Fruit fly (Drosophila melanogaster): Measurements from ENCODE around the gene Ddrgk1.

Gene Ddrgk1

dm6 chr3R:21186606-21187393 lies 28.1 kb upstream of the Ddrgk1 start (continued):
- TF ChIP-seq jigr1 (GFP tag; IDR thresholded peaks at IDR 0.05) (no peak), CG11247 (GFP tag; IDR thresholded peaks at IDR 0.05) (no peak), CG32767 (GFP tag; IDR thresholded peaks at IDR 0.05) (no peak), gsb-n (tag; optimal IDR thresholded peaks at IDR 0.05) (no peak), z (GFP tag; IDR thresholded peaks at IDR 0.05) (no peak), pho (GFP tag; optimal IDR thresholded peaks at IDR 0.05) (peak; percentile 12), CG13296 (GFP tag; optimal IDR thresholded peaks at IDR 0.05) (no peak), tna (GFP tag; IDR thresholded peaks at IDR 0.05; ENCODE audit: partially characterized antibody) (no peak), CG13424 (tag; optimal IDR thresholded peaks at IDR 0.05) (peak; percentile 34), pb (GFP tag; optimal IDR thresholded peaks at IDR 0.05) (no peak), CG6683 (GFP tag; optimal IDR thresholded peaks at IDR 0.05) (no peak), ERR (GFP tag; optimal IDR thresholded peaks at IDR 0.05) (peak; percentile 53), inv (GFP tag; IDR thresholded peaks at IDR 0.05; ENCODE audit: partially characterized antibody) (no peak), insv (GFP tag; optimal IDR thresholded peaks at IDR 0.05) (no peak), CG34224 (GFP tag; IDR thresholded peaks at IDR 0.05; ENCODE audit: partially characterized antibody) (no peak), CG7786 (GFP tag; optimal IDR thresholded peaks at IDR 0.05) (no peak), zfh2 (GFP tag; optimal IDR thresholded peaks at IDR 0.05) (no peak), repo (GFP tag; optimal IDR thresholded peaks at IDR 0.05) (no peak), CG17359 (tag; optimal IDR thresholded peaks at IDR 0.05) (peak; percentile 9), amos (GFP tag; IDR thresholded peaks at IDR 0.05; ENCODE audit: partially characterized antibody) (no peak), CG34376 (GFP tag; optimal IDR thresholded peaks at IDR 0.05) (no peak), slp2 (GFP tag; optimal IDR thresholded peaks at IDR 0.05) (no peak), CG14667 (GFP tag; IDR thresholded peaks at IDR 0.05) (no peak), CG10654 (GFP tag; optimal IDR thresholded peaks at IDR 0.05) (no peak), Hey (tag; optimal IDR thresholded peaks at IDR 0.05) (no peak), fu2 (GFP tag; optimal IDR thresholded peaks at IDR 0.05) (no peak), CG9932 (GFP tag; IDR thresholded peaks at IDR 0.05) (no peak), HLH4C (GFP tag; IDR thresholded peaks at IDR 0.05; ENCODE audit: partially characterized antibody) (no peak), Jarid2 (GFP tag; optimal IDR thresholded peaks at IDR 0.05) (no peak), chm (GFP tag; IDR thresholded peaks at IDR 0.05) (no peak), Atf6 (GFP tag; IDR thresholded peaks at IDR 0.05) (no peak), CG10366 (GFP tag; IDR thresholded peaks at IDR 0.05) (no peak), crol (GFP tag; IDR thresholded peaks at IDR 0.05) (no peak), MBD-R2 (GFP tag; IDR thresholded peaks at IDR 0.05) (no peak), croc (GFP tag; conservative IDR thresholded peaks at IDR 0.05) (no peak), Trl (optimal IDR thresholded peaks at IDR 0.05) (no peak), Trl (GFP tag; optimal IDR thresholded peaks at IDR 0.05) (no peak), hbn (GFP tag; IDR thresholded peaks at IDR 0.05; ENCODE audit: partially characterized antibody) (no peak), CG16779 (GFP tag; IDR thresholded peaks at IDR 0.05) (no peak), cas (GFP tag; IDR thresholded peaks at IDR 0.05) (no peak), CG16863 (GFP tag; optimal IDR thresholded peaks at IDR 0.05) (peak; percentile 28), bowl (GFP tag; IDR thresholded peaks at IDR 0.05) (no peak), dati (GFP tag; IDR thresholded peaks at IDR 0.05) (no peak), CG3847 (GFP tag; IDR thresholded peaks at IDR 0.05) (0 out of 2 replicates have a peak, but pooled peaks have one; percentile 18), D19B (GFP tag; optimal IDR thresholded peaks at IDR 0.05) (peak; percentile 21), CG2678 (tag; optimal IDR thresholded peaks at IDR 0.05) (peak; percentile 67), CG13287 (GFP tag; IDR thresholded peaks at IDR 0.05; ENCODE audit: partially characterized antibody) (no peak), CG15696 (tag; optimal IDR thresholded peaks at IDR 0.05) (no peak), sqz (GFP tag; optimal IDR thresholded peaks at IDR 0.05) (no peak), CG16813 (GFP tag; IDR thresholded peaks at IDR 0.05; ENCODE audit: partially characterized antibody) (no peak), CG14050 (GFP tag; IDR thresholded peaks at IDR 0.05) (no peak)
